Fruit fly (Drosophila melanogaster) whole organism, embryonic: ENCODE results near the gene CG34427.

Experiments used
- Bdp1 ChIP-seq: fragments of 200-800 bp; sonication (Bioruptor generic); optimal IDR thresholded peaks from 3 replicates; lab custom pipeline; 2016; ENCODE audit warnings: missing biosample characterization, missing genetic modification characterization
- CG10147 ChIP-seq: fragments of 200-800 bp; sonication (Bioruptor generic); optimal IDR thresholded peaks from 2 replicates; lab custom pipeline; 2019; ENCODE audit warnings: missing biosample characterization, mild to moderate bottlenecking, missing genetic modification characterization, moderate library complexity
- CG10209 ChIP-seq: fragments of 200-800 bp; sonication (Bioruptor generic); optimal IDR thresholded peaks from 3 replicates; lab custom pipeline; 2017; ENCODE audit warnings: missing biosample characterization, mild to moderate bottlenecking, missing genetic modification characterization, missing genetic modification reagents
- CG10565 ChIP-seq: fragments of 200-800 bp; sonication (Bioruptor generic); optimal IDR thresholded peaks from 3 replicates; lab custom pipeline; 2016; ENCODE audit warnings: missing biosample characterization, mild to moderate bottlenecking, missing genetic modification characterization
- CG12071 ChIP-seq: fragments of 200-800 bp; sonication (Bioruptor generic); optimal IDR thresholded peaks from 3 replicates; lab custom pipeline; 2018; ENCODE audit warnings: missing biosample characterization, mild to moderate bottlenecking, missing genetic modification characterization
- CG13624 ChIP-seq: fragments of 200-800 bp; sonication (Bioruptor generic); optimal IDR thresholded peaks from 2 replicates; lab custom pipeline; 2016; ENCODE audit warnings: missing biosample characterization, missing genetic modification characterization
- CG13775 ChIP-seq: fragments of 200-800 bp; sonication (Bioruptor generic); optimal IDR thresholded peaks from 3 replicates; lab custom pipeline; 2017; ENCODE audit warnings: missing biosample characterization, mild to moderate bottlenecking, missing genetic modification characterization
- CG14441 ChIP-seq: fragments of 200-800 bp; sonication (Bioruptor generic); IDR thresholded peaks from 2 replicates; pipeline ENCODE4 v1.3.6; 2022; ENCODE audit warnings: missing biosample characterization, missing genetic modification characterization
- CG14965 ChIP-seq: fragments of 200-800 bp; sonication (Bioruptor generic); optimal IDR thresholded peaks from 2 replicates; lab custom pipeline; 2016; ENCODE audit warnings: missing biosample characterization, missing genetic modification characterization, borderline replicate concordance
- CG15514 ChIP-seq: fragments of 200-800 bp; sonication (Bioruptor generic); optimal IDR thresholded peaks from 3 replicates; lab custom pipeline; 2017; ENCODE audit warnings: missing biosample characterization, missing genetic modification characterization, mild to moderate bottlenecking, moderate library complexity, missing genetic modification reagents
- CG18599 ChIP-seq: fragments of 200-800 bp; sonication (Bioruptor generic); optimal IDR thresholded peaks from 3 replicates; lab custom pipeline; 2017; ENCODE audit warnings: missing biosample characterization, missing genetic modification characterization, mild to moderate bottlenecking, moderate library complexity, missing genetic modification reagents
- CG2199 ChIP-seq: fragments of 200-800 bp; sonication (Bioruptor generic); IDR thresholded peaks from 3 replicates; pipeline ENCODE4 v1.3.6; 2022; ENCODE audit warnings: missing biosample characterization, missing genetic modification characterization
- CG2712 ChIP-seq: fragments of 200-800 bp; optimal IDR thresholded peaks from 3 replicates; lab custom pipeline; 2019; ENCODE audit warnings: missing biosample characterization, mild to moderate bottlenecking, missing genetic modification characterization, moderate library complexity
- CG31388 ChIP-seq: fragments of 200-800 bp; sonication (Bioruptor generic); optimal IDR thresholded peaks from 2 replicates; lab custom pipeline; 2016; ENCODE audit warnings: missing biosample characterization, missing genetic modification characterization
- CG3163 ChIP-seq: fragments of 200-800 bp; sonication (Bioruptor generic); optimal IDR thresholded peaks from 3 replicates; lab custom pipeline; 2016; ENCODE audit warnings: missing biosample characterization, missing genetic modification characterization
- CG3281 ChIP-seq: fragments of 200-800 bp; sonication (Bioruptor generic); optimal IDR thresholded peaks from 3 replicates; lab custom pipeline; 2017; ENCODE audit warnings: missing biosample characterization, mild to moderate bottlenecking, missing genetic modification characterization
- CG34224 ChIP-seq: fragments of 200-800 bp; sonication (Bioruptor generic); IDR thresholded peaks from 3 replicates; pipeline ENCODE4 v1.3.6; 2022; ENCODE audit warnings: missing biosample characterization, missing genetic modification characterization; ENCODE audit not compliant: partially characterized antibody
- CG34422 ChIP-seq: fragments of 200-800 bp; sonication (Bioruptor generic); IDR thresholded peaks from 3 replicates; pipeline ENCODE4 v1.3.6; 2022; ENCODE audit warnings: missing biosample characterization, missing genetic modification characterization
- CG3726 ChIP-seq: fragments of 200-800 bp; sonication (Bioruptor generic); IDR thresholded peaks from 3 replicates; pipeline ENCODE4, ENCODE4 v1.3.6; 2022; ENCODE audit warnings: missing biosample characterization, missing genetic modification characterization
- E2f2 ChIP-seq: fragments of 200-800 bp; sonication (Bioruptor generic); IDR thresholded peaks from 2 replicates; pipeline ENCODE4 v1.3.6; 2022; ENCODE audit warnings: missing biosample characterization, missing genetic modification characterization
- Fer1 ChIP-seq: fragments of 200-800 bp; sonication (Bioruptor generic); optimal IDR thresholded peaks from 2 replicates; lab custom pipeline; 2017; ENCODE audit warnings: missing biosample characterization, mild to moderate bottlenecking, missing genetic modification characterization
- HLH4C ChIP-seq: fragments of 200-800 bp; sonication (Bioruptor generic); IDR thresholded peaks from 3 replicates; pipeline ENCODE4 v1.3.6; 2022; ENCODE audit warnings: missing biosample characterization, missing genetic modification characterization; ENCODE audit not compliant: partially characterized antibody
- HLHmδ ChIP-seq: fragments of 200-800 bp; sonication (Bioruptor generic); optimal IDR thresholded peaks from 2 replicates; lab custom pipeline; 2018; ENCODE audit warnings: missing biosample characterization, mild to moderate bottlenecking, missing genetic modification characterization, moderate library complexity
- Hand ChIP-seq: fragments of 200-800 bp; sonication (Bioruptor generic); optimal IDR thresholded peaks from 2 replicates; lab custom pipeline; 2017; ENCODE audit warnings: mild to moderate bottlenecking, missing biosample characterization, missing genetic modification reagents, missing genetic modification characterization
- MESR4 ChIP-seq: fragments of 200-800 bp; sonication (Bioruptor generic); optimal IDR thresholded peaks from 2 replicates; lab custom pipeline; 2018; ENCODE audit warnings: missing biosample characterization, mild to moderate bottlenecking, missing genetic modification characterization, moderate library complexity
- Myb ChIP-seq: fragments of 200-800 bp; sonication (Bioruptor generic); optimal IDR thresholded peaks from 2 replicates; lab custom pipeline; 2016; ENCODE audit warnings: missing biosample characterization, missing genetic modification characterization
- NK7.1 ChIP-seq: fragments of 200-800 bp; sonication (Bioruptor generic); optimal IDR thresholded peaks from 3 replicates; lab custom pipeline; 2016; ENCODE audit warnings: missing biosample characterization, missing genetic modification characterization
- Neu2 ChIP-seq: fragments of 200-800 bp; sonication (Bioruptor generic); optimal IDR thresholded peaks from 3 replicates; lab custom pipeline; 2016; ENCODE audit warnings: missing biosample characterization, missing genetic modification characterization, borderline replicate concordance
- NfI ChIP-seq: fragments of 200-800 bp; sonication (Bioruptor generic); optimal IDR thresholded peaks from 3 replicates; lab custom pipeline; 2018; ENCODE audit warnings: missing biosample characterization, mild to moderate bottlenecking, missing genetic modification characterization, moderate library complexity
- Ravus ChIP-seq: fragments of 200-800 bp; sonication (Bioruptor generic); IDR thresholded peaks from 2 replicates; pipeline ENCODE4 v1.3.6; 2022; ENCODE audit warnings: missing biosample characterization, missing genetic modification characterization
- Stat92E ChIP-seq, 3 experiments: fragments of >200 bp in 2 of 3; fragments of 200-800 bp in 1 of 3; sonication (Bioruptor generic) in 1 of 3; optimal IDR thresholded peaks; 2 replicates each; lab custom pipeline; 2017 to 2019; ENCODE audit warnings: missing biosample characterization in 3 of 3, missing genetic modification characterization in 3 of 3, mild to moderate bottlenecking in 1 of 3, moderate library complexity in 1 of 3
- chif ChIP-seq, 2 experiments: fragments of 200-800 bp; sonication (Bioruptor generic); optimal IDR thresholded peaks; 3 replicates each; lab custom pipeline; 2016; ENCODE audit warnings: missing biosample characterization in 2 of 2, missing genetic modification characterization in 2 of 2
- fu2 ChIP-seq: fragments of 200-800 bp; sonication (Bioruptor generic); optimal IDR thresholded peaks from 2 replicates; lab custom pipeline; 2016; ENCODE audit warnings: missing biosample characterization, missing genetic modification characterization
- gcm ChIP-seq: fragments of 200-800 bp; sonication (Bioruptor generic); optimal IDR thresholded peaks from 2 replicates; lab custom pipeline; 2019; ENCODE audit warnings: missing biosample characterization, mild to moderate bottlenecking, missing genetic modification characterization, moderate library complexity
- gcm2 ChIP-seq: fragments of 200-800 bp; sonication (Bioruptor generic); optimal IDR thresholded peaks from 2 replicates; lab custom pipeline; 2016; ENCODE audit warnings: missing biosample characterization, missing genetic modification characterization
- gro ChIP-seq: fragments of 200-800 bp; sonication (Bioruptor generic); optimal IDR thresholded peaks from 2 replicates; lab custom pipeline; 2016; ENCODE audit warnings: missing biosample characterization, missing genetic modification characterization
- ham ChIP-seq: fragments of 200-800 bp; sonication (Bioruptor generic); IDR thresholded peaks from 2 replicates; pipeline ENCODE4 v1.3.6; 2022; ENCODE audit warnings: missing biosample characterization, missing genetic modification characterization
- lola ChIP-seq, 3 experiments: fragments of >200 bp in 2 of 3; fragments of 200-800 bp in 1 of 3; sonication (Bioruptor generic) in 1 of 3; optimal IDR thresholded peaks; 2 replicates each; lab custom pipeline; 2017 to 2019; ENCODE audit warnings: missing biosample characterization in 3 of 3, missing genetic modification characterization in 3 of 3, mild to moderate bottlenecking in 1 of 3, moderate library complexity in 1 of 3
- maf-S ChIP-seq: fragments of 200-800 bp; sonication (Bioruptor generic); optimal IDR thresholded peaks from 2 replicates; lab custom pipeline; 2016; ENCODE audit warnings: missing biosample characterization, missing genetic modification characterization
- mam ChIP-seq: fragments of 200-800 bp; sonication (Bioruptor generic); optimal IDR thresholded peaks from 3 replicates; lab custom pipeline; 2016; ENCODE audit warnings: missing biosample characterization, missing genetic modification characterization
- nom ChIP-seq: fragments of 200-800 bp; sonication (Bioruptor generic); optimal IDR thresholded peaks from 2 replicates; lab custom pipeline; 2017; ENCODE audit warnings: missing biosample characterization, missing genetic modification characterization, mild to moderate bottlenecking, moderate library complexity, missing genetic modification reagents
- p53 ChIP-seq: fragments of 200-800 bp; sonication (Bioruptor generic); optimal IDR thresholded peaks from 2 replicates; lab custom pipeline; 2016; ENCODE audit warnings: missing biosample characterization, missing genetic modification characterization
- pum ChIP-seq: fragments of 200-800 bp; sonication (Bioruptor generic); optimal IDR thresholded peaks from 2 replicates; lab custom pipeline; 2016; ENCODE audit warnings: missing biosample characterization, missing genetic modification characterization
- seq ChIP-seq: fragments of 200-800 bp; sonication (Bioruptor generic); IDR thresholded peaks from 2 replicates; pipeline ENCODE4 v1.3.6; 2022; ENCODE audit warnings: missing biosample characterization, missing genetic modification characterization
- sna ChIP-seq: fragments of 200-800 bp; sonication (Bioruptor generic); IDR thresholded peaks from 2 replicates; pipeline ENCODE4 v1.3.6; 2022; ENCODE audit warnings: missing biosample characterization, missing genetic modification characterization; ENCODE audit not compliant: partially characterized antibody
- stwl ChIP-seq: fragments of 200-800 bp; sonication (Bioruptor generic); optimal IDR thresholded peaks from 3 replicates; lab custom pipeline; 2018; ENCODE audit warnings: missing biosample characterization, mild to moderate bottlenecking, missing genetic modification characterization, moderate library complexity
- unpg ChIP-seq: fragments of 200-800 bp; sonication (Bioruptor generic); optimal IDR thresholded peaks from 3 replicates; lab custom pipeline; 2018; ENCODE audit warnings: missing biosample characterization, mild to moderate bottlenecking, missing genetic modification characterization, moderate library complexity
- zfh2 ChIP-seq: fragments of 200-800 bp; sonication (Bioruptor generic); optimal IDR thresholded peaks from 2 replicates; lab custom pipeline; 2016; ENCODE audit warnings: missing biosample characterization, missing genetic modification characterization

CG34427 gene

DNA sequence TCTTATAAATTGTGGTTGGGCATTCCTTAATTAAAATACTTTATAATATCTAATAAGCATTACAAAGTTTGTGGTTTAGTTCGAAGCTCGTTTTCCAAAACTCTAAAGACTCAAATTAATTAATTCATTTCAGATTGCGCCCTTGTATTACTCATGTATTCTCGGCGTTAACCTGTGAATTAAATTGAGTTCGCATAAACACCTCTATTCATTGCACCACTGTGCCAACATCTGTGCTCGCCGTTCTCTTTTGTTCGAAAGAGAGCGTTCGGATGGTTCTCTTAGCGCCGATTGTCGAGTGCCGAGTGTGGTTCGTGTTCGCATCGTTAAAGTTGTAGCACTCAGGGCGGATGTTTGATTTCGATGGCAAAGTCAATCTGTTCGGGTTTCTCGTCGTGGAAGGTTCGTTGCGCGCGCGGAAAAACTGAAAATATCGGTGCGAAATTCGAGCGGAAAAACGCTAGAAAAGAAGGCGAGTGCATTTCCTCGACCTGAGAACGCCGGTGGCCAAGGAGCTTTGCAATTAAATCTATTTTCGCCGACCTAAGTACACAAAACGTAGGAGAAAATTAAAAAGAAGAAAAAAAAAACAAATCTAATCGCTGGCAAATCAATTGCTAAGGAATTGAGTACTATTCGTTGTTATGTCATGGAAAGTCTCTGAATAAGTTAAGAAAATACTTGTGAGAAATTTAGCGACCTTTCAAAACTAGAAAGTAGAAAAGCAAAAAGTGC is 22.7 kb downstream of the CG34427 start, which contains the start of gene dally (continued):
- TF ChIP-seq CG18599 (GFP tag; lab: Kevin White, UChicago) (peak; percentile 45), lola (GFP tag; optimal IDR thresholded peaks at IDR 0.05; lab: Kevin White, UChicago) (no peak), Ravus (no peak), ham (GFP tag; lab: Robert Waterston, UW) (no peak), CG10147 (GFP tag; lab: Kevin White, UChicago) (no peak), CG31388 (GFP tag; lab: Kevin White, UChicago) (no peak), CG13624 (peak; percentile 22), CG3163 (GFP tag; lab: Kevin White, UChicago) (peak; percentile 99), MESR4 (GFP tag; lab: Kevin White, UChicago) (no peak), Bdp1 (GFP tag; lab: Kevin White, UChicago) (no peak), CG3726 (no peak), unpg (GFP tag; lab: Kevin White, UChicago) (peak; percentile 23), HLH4C (GFP tag; lab: Robert Waterston, UW) (peak; percentile 50), CG10209 (GFP tag; lab: Kevin White, UChicago) (no peak), CG2712 (peak; percentile 37), CG13775 (GFP tag; lab: Kevin White, UChicago) (no peak), stwl (tag; lab: Kevin White, UChicago) (no peak), CG15514 (GFP tag; lab: Kevin White, UChicago) (peak; percentile 51), HLHmδ (GFP tag; lab: Kevin White, UChicago) (peak; percentile 88), zfh2 (GFP tag; lab: Kevin White, UChicago) (no peak), fu2 (GFP tag; lab: Kevin White, UChicago) (no peak), Stat92E (GFP tag; optimal IDR thresholded peaks at IDR 0.05; lab: Kevin White, UChicago) (peak in 1 of 3 experiments; percentile 18), CG3281 (peak; percentile 16), Myb (GFP tag; lab: Kevin White, UChicago) (no peak), NK7.1 (GFP tag; lab: Kevin White, UChicago) (no peak), nom (GFP tag; lab: Kevin White, UChicago) (peak; percentile 78), sna (peak; percentile 22; the same call in 1 of the 2 replicates), seq (peak; percentile 48; the same call in 1 of the 2 replicates), pum (GFP tag; lab: Kevin White, UChicago) (no peak), gcm (GFP tag; lab: Kevin White, UChicago) (peak; percentile 34), CG12071 (peak; percentile 50), Hand (GFP tag; lab: Kevin White, UChicago) (peak; percentile 14), CG14965 (GFP tag; lab: Kevin White, UChicago) (no peak), E2f2 (GFP tag; lab: Robert Waterston, UW) (no peak; the same call in 1 of the 2 replicates), CG34224 (GFP tag; lab: Robert Waterston, UW) (peak; percentile 61), p53 (GFP tag; lab: Kevin White, UChicago) (no peak), CG2199 (GFP tag; lab: Robert Waterston, UW) (peak; percentile 69), CG10565 (no peak), Neu2 (no peak), gro (peak; percentile 75), chif (GFP tag; optimal IDR thresholded peaks at IDR 0.05; lab: Kevin White, UChicago) (no peak), NfI (GFP tag; lab: Kevin White, UChicago) (no peak), gcm2 (GFP tag; lab: Kevin White, UChicago) (no peak), Fer1 (GFP tag; lab: Kevin White, UChicago) (peak; percentile 15), CG14441 (0 out of 2 replicates have a peak, but pooled peaks have one; percentile 6), mam (GFP tag; lab: Kevin White, UChicago) (no peak), maf-S (GFP tag; lab: Kevin White, UChicago) (no peak), CG34422 (GFP tag; lab: Robert Waterston, UW) (no peak)
